Fruit fly (Drosophila melanogaster): ENCODE data around the gene Ndc80.

Ndc80 gene

dm6 chrX:13572382-13572781, 39.5 kb downstream of the Ndc80 start (continued):
- TF ChIP-seq caup (GFP tag; optimal IDR thresholded peaks at IDR 0.05; ENCODE audit: severe bottlenecking) (peak; percentile 31), D (optimal IDR thresholded peaks at IDR 0.05) (no peak), D (GFP tag; optimal IDR thresholded peaks at IDR 0.05) (peak; percentile 71), CG1602 (GFP tag; optimal IDR thresholded peaks at IDR 0.05) (peak; percentile 34), mirr (GFP tag; optimal IDR thresholded peaks at IDR 0.05) (no peak), mld (GFP tag; IDR thresholded peaks at IDR 0.05; ENCODE audit: partially characterized antibody) (no peak), CG30403 (GFP tag; optimal IDR thresholded peaks at IDR 0.05) (peak; percentile 64), Tbp (GFP tag; optimal IDR thresholded peaks at IDR 0.05) (no peak), CG8290 (GFP tag; optimal IDR thresholded peaks at IDR 0.05) (no peak), CG8290 (tag; optimal IDR thresholded peaks at IDR 0.05) (no peak), CG33557 (GFP tag; optimal IDR thresholded peaks at IDR 0.05) (no peak), cg (GFP tag; optimal IDR thresholded peaks at IDR 0.05) (no peak), Sox102F (GFP tag; optimal IDR thresholded peaks at IDR 0.05) (peak; percentile 74), Bdp1 (GFP tag; optimal IDR thresholded peaks at IDR 0.05) (peak; percentile 26), CG43689 (GFP tag; IDR thresholded peaks at IDR 0.05) (no peak), CG17829 (tag; optimal IDR thresholded peaks at IDR 0.05) (peak; percentile 52), z (GFP tag; IDR thresholded peaks at IDR 0.05) (no peak), CG3995 (GFP tag; optimal IDR thresholded peaks at IDR 0.05) (no peak), fru (optimal IDR thresholded peaks at IDR 0.05) (no peak), Hsf (GFP tag; optimal IDR thresholded peaks at IDR 0.05) (peak; percentile 59), HLH54F (GFP tag; optimal IDR thresholded peaks at IDR 0.05) (peak; percentile 28), cato (GFP tag; optimal IDR thresholded peaks at IDR 0.05; ENCODE audit: borderline replicate concordance) (no peak), CG18011 (GFP tag; optimal IDR thresholded peaks at IDR 0.05) (no peak), wdn (GFP tag; IDR thresholded peaks at IDR 0.05) (no peak), CHES-1-like (GFP tag; optimal IDR thresholded peaks at IDR 0.05) (no peak), CG4730 (GFP tag; IDR thresholded peaks at IDR 0.05) (peak; percentile 35; the same call in 1 of the 2 replicates), Stat92E (GFP tag; optimal IDR thresholded peaks at IDR 0.05) (no peak), ci (GFP tag; IDR thresholded peaks at IDR 0.05) (peak; percentile 60; the same call in 2 of the 3 replicates), eyg (GFP tag; optimal IDR thresholded peaks at IDR 0.05) (no peak), CG4404 (GFP tag; IDR thresholded peaks at IDR 0.05) (no peak), CG18764 (GFP tag; optimal IDR thresholded peaks at IDR 0.05) (no peak), Sry-β (GFP tag; optimal IDR thresholded peaks at IDR 0.05) (no peak), CG2889 (GFP tag; IDR thresholded peaks at IDR 0.05) (0 out of 3 replicates have a peak, but pooled peaks have one; percentile 9), ac (GFP tag; optimal IDR thresholded peaks at IDR 0.05) (no peak), crp (GFP tag; optimal IDR thresholded peaks at IDR 0.05) (no peak), jing (GFP tag; optimal IDR thresholded peaks at IDR 0.05) (peak; percentile 8), CG11247 (GFP tag; IDR thresholded peaks at IDR 0.05) (no peak), CG1024 (GFP tag; IDR thresholded peaks at IDR 0.05) (no peak), ato (GFP tag; IDR thresholded peaks at IDR 0.05; ENCODE audit: partially characterized antibody) (no peak), CG13287 (GFP tag; IDR thresholded peaks at IDR 0.05; ENCODE audit: partially characterized antibody) (no peak), ems (GFP tag; optimal IDR thresholded peaks at IDR 0.05) (peak; percentile 46), lola (GFP tag; optimal IDR thresholded peaks at IDR 0.05) (peak in 1 of 3 experiments; percentile 70), ssp (GFP tag; IDR thresholded peaks at IDR 0.05) (peak; percentile 36; the same call in 1 of the 2 replicates), pita (GFP tag; optimal IDR thresholded peaks at IDR 0.05) (no peak), HLHmδ (GFP tag; optimal IDR thresholded peaks at IDR 0.05) (no peak), sima (GFP tag; optimal IDR thresholded peaks at IDR 0.05) (no peak), Dek (tag; optimal IDR thresholded peaks at IDR 0.05) (no peak), CG10543 (GFP tag; optimal IDR thresholded peaks at IDR 0.05) (no peak), gcm2 (GFP tag; optimal IDR thresholded peaks at IDR 0.05) (no peak), CG32767 (GFP tag; IDR thresholded peaks at IDR 0.05) (0 out of 2 replicates have a peak, but pooled peaks have one; percentile 29), Sin3A (optimal IDR thresholded peaks at IDR 0.05) (no peak), Dref (GFP tag; IDR thresholded peaks at IDR 0.05) (no peak)
